Fruit fly (Drosophila melanogaster) whole organism, embryonic: ENCODE measurements around the gene nAChRalpha6.

ENCODE experiments used
- Abd-B ChIP-seq: fragments of 200-800 bp; sonication (Bioruptor generic); optimal IDR thresholded peaks from 2 replicates; lab custom pipeline; 2018; ENCODE audit warnings: missing biosample characterization, mild to moderate bottlenecking, missing genetic modification characterization, moderate library complexity
- Bdp1 ChIP-seq: fragments of 200-800 bp; sonication (Bioruptor generic); optimal IDR thresholded peaks from 3 replicates; lab custom pipeline; 2016; ENCODE audit warnings: missing biosample characterization, missing genetic modification characterization
- CG10543 ChIP-seq: fragments of 200-800 bp; sonication (Bioruptor generic); optimal IDR thresholded peaks from 3 replicates; lab custom pipeline; 2017; ENCODE audit warnings: missing biosample characterization, mild to moderate bottlenecking, missing genetic modification characterization, moderate library complexity
- CG1233 ChIP-seq: fragments of 200-800 bp; sonication (Bioruptor generic); optimal IDR thresholded peaks from 4 replicates; lab custom pipeline; 2018; ENCODE audit warnings: missing biosample characterization, mild to moderate bottlenecking, missing genetic modification characterization
- CG12769 ChIP-seq: fragments of 200-800 bp; sonication (Bioruptor generic); optimal IDR thresholded peaks from 2 replicates; lab custom pipeline; 2019; ENCODE audit warnings: missing biosample characterization, mild to moderate bottlenecking, missing genetic modification characterization, moderate library complexity
- CG12942 ChIP-seq: fragments of 200-800 bp; sonication (Bioruptor generic); optimal IDR thresholded peaks from 3 replicates; lab custom pipeline; 2016; ENCODE audit warnings: missing biosample characterization, missing genetic modification characterization
- CG13624 ChIP-seq: fragments of 200-800 bp; sonication (Bioruptor generic); optimal IDR thresholded peaks from 2 replicates; lab custom pipeline; 2016; ENCODE audit warnings: missing biosample characterization, missing genetic modification characterization
- CG13775 ChIP-seq: fragments of 200-800 bp; sonication (Bioruptor generic); optimal IDR thresholded peaks from 3 replicates; lab custom pipeline; 2017; ENCODE audit warnings: missing biosample characterization, mild to moderate bottlenecking, missing genetic modification characterization
- CG16815 ChIP-seq: fragments of 200-800 bp; sonication (Bioruptor generic); optimal IDR thresholded peaks from 3 replicates; lab custom pipeline; 2017; ENCODE audit warnings: missing biosample characterization, mild to moderate bottlenecking, missing genetic modification characterization
- CG17328 ChIP-seq: fragments of 200-800 bp; sonication (Bioruptor generic); IDR thresholded peaks from 2 replicates; pipeline ENCODE4 v1.3.6; 2022; ENCODE audit warnings: missing biosample characterization, missing genetic modification characterization
- CG3838 ChIP-seq: fragments of 200-800 bp; sonication (Bioruptor generic); optimal IDR thresholded peaks from 3 replicates; lab custom pipeline; 2016; ENCODE audit warnings: missing biosample characterization, missing genetic modification characterization
- CG4730 ChIP-seq: fragments of 200-800 bp; sonication (Bioruptor generic); IDR thresholded peaks from 2 replicates; pipeline ENCODE4 v1.3.6; 2022; ENCODE audit warnings: missing biosample characterization, missing genetic modification characterization
- CG5245 ChIP-seq: fragments of 200-800 bp; sonication (Bioruptor generic); optimal IDR thresholded peaks from 3 replicates; lab custom pipeline; 2016; ENCODE audit warnings: missing biosample characterization, missing genetic modification characterization
- CG6854 ChIP-seq: fragments of 200-800 bp; sonication (Bioruptor generic); optimal IDR thresholded peaks from 3 replicates; lab custom pipeline; 2017; ENCODE audit warnings: missing biosample characterization, mild to moderate bottlenecking, missing genetic modification characterization
- CG9797 ChIP-seq: fragments of 200-800 bp; sonication (Bioruptor generic); optimal IDR thresholded peaks from 3 replicates; lab custom pipeline; 2018; ENCODE audit warnings: missing biosample characterization, mild to moderate bottlenecking, missing genetic modification characterization
- CG9817 ChIP-seq: fragments of 200-800 bp; sonication (Bioruptor generic); optimal IDR thresholded peaks from 2 replicates; lab custom pipeline; 2018; ENCODE audit warnings: missing biosample characterization, mild to moderate bottlenecking, missing genetic modification characterization, moderate library complexity
- Dad ChIP-seq: fragments of 200-800 bp; sonication (Bioruptor generic); optimal IDR thresholded peaks from 3 replicates; lab custom pipeline; 2016; ENCODE audit warnings: missing biosample characterization, missing genetic modification characterization
- Dip3 ChIP-seq: fragments of 200-800 bp; sonication (Bioruptor generic); optimal IDR thresholded peaks from 3 replicates; lab custom pipeline; 2016; ENCODE audit warnings: missing biosample characterization, missing genetic modification characterization
- Dll ChIP-seq: fragments of 200-800 bp; sonication (Bioruptor generic); IDR thresholded peaks from 4 replicates; pipeline ENCODE4 v1.3.6; 2022; ENCODE audit warnings: missing biosample characterization, missing genetic modification characterization; ENCODE audit not compliant: partially characterized antibody
- Lpt ChIP-seq: fragments of >200 bp; optimal IDR thresholded peaks from 2 replicates; lab custom pipeline; 2018; ENCODE audit warnings: missing biosample characterization, missing genetic modification characterization
- NfI ChIP-seq: fragments of 200-800 bp; sonication (Bioruptor generic); optimal IDR thresholded peaks from 3 replicates; lab custom pipeline; 2018; ENCODE audit warnings: missing biosample characterization, mild to moderate bottlenecking, missing genetic modification characterization, moderate library complexity
- Opbp ChIP-seq: fragments of 200-800 bp; sonication (Bioruptor generic); IDR thresholded peaks from 3 replicates; pipeline ENCODE4 v1.3.6; 2022; ENCODE audit warnings: missing biosample characterization, missing genetic modification characterization; ENCODE audit not compliant: partially characterized antibody
- Rx ChIP-seq: fragments of 200-800 bp; sonication (Bioruptor generic); IDR thresholded peaks from 2 replicates; pipeline ENCODE4 v1.3.6; 2022; ENCODE audit warnings: missing biosample characterization, missing genetic modification characterization
- Sox102F ChIP-seq: fragments of 200-800 bp; sonication (Bioruptor generic); optimal IDR thresholded peaks from 2 replicates; lab custom pipeline; 2018; ENCODE audit warnings: missing biosample characterization, mild to moderate bottlenecking, missing genetic modification characterization, moderate library complexity
- Vsx1 ChIP-seq: fragments of 200-800 bp; sonication (Bioruptor generic); optimal IDR thresholded peaks from 2 replicates; lab custom pipeline; 2017; ENCODE audit warnings: missing biosample characterization, mild to moderate bottlenecking, missing genetic modification characterization, missing genetic modification reagents
- amos ChIP-seq: fragments of 200-800 bp; sonication (Bioruptor generic); IDR thresholded peaks from 2 replicates; pipeline ENCODE4 v1.3.6; 2022; ENCODE audit warnings: missing biosample characterization, missing genetic modification characterization; ENCODE audit not compliant: partially characterized antibody
- br ChIP-seq: fragments of >200 bp; optimal IDR thresholded peaks from 2 replicates; lab custom pipeline; 2017
- bsh ChIP-seq, 2 experiments: fragments of 200-800 bp; sonication (Bioruptor generic); optimal IDR thresholded peaks; 2 replicates each; lab custom pipeline; 2017 to 2018; ENCODE audit warnings: mild to moderate bottlenecking in 2 of 2, missing biosample characterization in 2 of 2, missing genetic modification characterization in 2 of 2, moderate library complexity in 1 of 2
- croc ChIP-seq: fragments of 200-800 bp; sonication (Bioruptor generic); conservative IDR thresholded peaks from 3 replicates; pipeline ENCODE4 v1.3.6; 2022; ENCODE audit warnings: missing biosample characterization, missing genetic modification characterization
- crp ChIP-seq, 2 experiments: fragments of 200-800 bp; sonication (Bioruptor generic); optimal IDR thresholded peaks; 2 replicates in 1 of 2; 3 replicates in 1 of 2; lab custom pipeline; 2017; ENCODE audit warnings: missing biosample characterization in 2 of 2, missing genetic modification characterization in 2 of 2, mild to moderate bottlenecking in 1 of 2, moderate library complexity in 1 of 2
- dimm ChIP-seq: fragments of 200-800 bp; sonication (Bioruptor generic); IDR thresholded peaks from 2 replicates; pipeline ENCODE4 v1.3.6; 2022; ENCODE audit warnings: missing biosample characterization, missing genetic modification characterization
- dmrt99B ChIP-seq: fragments of 200-800 bp; sonication (Bioruptor generic); optimal IDR thresholded peaks from 2 replicates; lab custom pipeline; 2018; ENCODE audit warnings: missing biosample characterization, mild to moderate bottlenecking, missing genetic modification characterization, moderate library complexity
- exex ChIP-seq: fragments of 200-800 bp; sonication (Bioruptor generic); optimal IDR thresholded peaks from 4 replicates; lab custom pipeline; 2018; ENCODE audit warnings: missing biosample characterization, mild to moderate bottlenecking, missing genetic modification characterization, moderate library complexity
- fd102C ChIP-seq: fragments of 200-800 bp; sonication (Bioruptor generic); optimal IDR thresholded peaks from 2 replicates; lab custom pipeline; 2018; ENCODE audit warnings: missing biosample characterization, mild to moderate bottlenecking, missing genetic modification characterization, moderate library complexity
- h ChIP-seq: fragments of >200 bp; optimal IDR thresholded peaks from 2 replicates; lab custom pipeline; 2017
- kay ChIP-seq: fragments of 200-800 bp; sonication (Bioruptor generic); optimal IDR thresholded peaks from 2 replicates; lab custom pipeline; 2016; ENCODE audit warnings: missing biosample characterization, missing genetic modification characterization
- lmd ChIP-seq: fragments of 200-800 bp; sonication (Bioruptor generic); IDR thresholded peaks from 2 replicates; pipeline ENCODE4 v1.3.6; 2022; ENCODE audit warnings: missing biosample characterization, missing genetic modification characterization
- lov ChIP-seq, 2 experiments: fragments of 200-800 bp in 1 of 2; fragments of >200 bp in 1 of 2; sonication (Bioruptor generic) in 1 of 2; IDR thresholded peaks in 1 of 2; optimal IDR thresholded peaks in 1 of 2; 2 replicates in 1 of 2; 3 replicates in 1 of 2; pipeline versions ENCODE4 v1.3.6 to Lab custom; 2017 to 2022; ENCODE audit warnings: missing biosample characterization in 1 of 2, missing genetic modification characterization in 1 of 2
- maf-S ChIP-seq: fragments of 200-800 bp; sonication (Bioruptor generic); optimal IDR thresholded peaks from 2 replicates; lab custom pipeline; 2016; ENCODE audit warnings: missing biosample characterization, missing genetic modification characterization
- mld ChIP-seq: fragments of 200-800 bp; sonication (Bioruptor generic); IDR thresholded peaks from 3 replicates; pipeline ENCODE4 v1.3.6; 2022; ENCODE audit warnings: missing biosample characterization, missing genetic modification characterization; ENCODE audit not compliant: partially characterized antibody
- nom ChIP-seq: fragments of 200-800 bp; sonication (Bioruptor generic); optimal IDR thresholded peaks from 2 replicates; lab custom pipeline; 2017; ENCODE audit warnings: missing biosample characterization, missing genetic modification characterization, mild to moderate bottlenecking, moderate library complexity, missing genetic modification reagents
- p53 ChIP-seq: fragments of 200-800 bp; sonication (Bioruptor generic); optimal IDR thresholded peaks from 2 replicates; lab custom pipeline; 2016; ENCODE audit warnings: missing biosample characterization, missing genetic modification characterization
- pb ChIP-seq: fragments of 200-800 bp; sonication (Bioruptor generic); optimal IDR thresholded peaks from 3 replicates; lab custom pipeline; 2016; ENCODE audit warnings: missing biosample characterization, missing genetic modification characterization
- pzg ChIP-seq: fragments of 200-800 bp; sonication (Bioruptor generic); optimal IDR thresholded peaks from 3 replicates; lab custom pipeline; 2018; ENCODE audit warnings: missing biosample characterization, mild to moderate bottlenecking, missing genetic modification characterization, moderate library complexity
- repo ChIP-seq: fragments of 200-800 bp; sonication (Bioruptor generic); optimal IDR thresholded peaks from 2 replicates; lab custom pipeline; 2016; ENCODE audit warnings: missing biosample characterization, missing genetic modification characterization
- stwl ChIP-seq: fragments of 200-800 bp; sonication (Bioruptor generic); optimal IDR thresholded peaks from 3 replicates; lab custom pipeline; 2018; ENCODE audit warnings: missing biosample characterization, mild to moderate bottlenecking, missing genetic modification characterization, moderate library complexity
- unpg ChIP-seq: fragments of 200-800 bp; sonication (Bioruptor generic); optimal IDR thresholded peaks from 3 replicates; lab custom pipeline; 2018; ENCODE audit warnings: missing biosample characterization, mild to moderate bottlenecking, missing genetic modification characterization, moderate library complexity

Gene nAChRalpha6

DNA sequence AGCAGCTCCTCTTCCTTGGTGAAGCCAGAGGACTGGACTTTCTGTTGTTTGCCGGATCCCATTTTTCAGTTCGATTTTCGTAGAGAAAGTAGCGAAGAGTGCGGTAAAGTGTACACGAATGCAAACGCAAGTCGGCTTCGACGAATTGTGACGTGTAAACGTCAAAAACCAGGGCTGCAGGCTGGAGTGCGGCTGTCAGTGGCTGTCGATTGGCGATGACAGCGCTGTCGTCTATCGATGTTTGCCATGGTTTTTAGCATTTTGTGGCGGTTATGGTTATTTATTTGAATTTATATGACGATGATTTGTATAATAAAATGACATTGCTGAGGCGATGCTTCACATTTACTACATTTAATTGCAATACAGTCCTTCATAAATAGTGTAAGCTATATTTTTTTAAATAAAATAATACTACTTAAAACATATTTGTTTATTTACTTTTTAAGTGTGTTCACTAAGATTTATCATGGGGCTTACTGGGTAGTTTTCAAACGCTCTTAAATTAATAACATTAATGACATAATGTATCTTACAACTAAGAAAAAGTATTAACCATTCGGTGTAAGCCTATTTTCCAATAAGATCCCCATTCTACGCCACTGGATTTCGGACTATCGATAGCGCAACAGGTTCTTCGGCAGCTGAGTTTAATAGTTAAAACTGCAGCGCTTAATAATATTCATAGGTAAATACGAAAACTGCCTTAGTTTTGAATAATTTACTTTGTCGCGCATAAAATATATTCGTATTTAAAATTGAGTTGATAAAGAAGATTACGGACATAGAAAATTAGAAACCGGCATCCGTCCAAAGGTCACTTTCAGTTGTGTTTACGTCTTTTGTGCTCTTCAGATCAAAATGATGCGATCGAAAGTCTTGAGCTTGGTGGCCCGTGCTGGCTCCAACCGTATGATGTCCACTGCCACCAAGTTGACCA, 32.2 kb upstream of the nAChRalpha6 start, which contains the start of the genes CG5885 and CG4598 (continued):
- TF ChIP-seq bsh (GFP tag; optimal IDR thresholded peaks at IDR 0.05; lab: Kevin White, UChicago) (peak; percentile 66 to 74), CG10543 (GFP tag; lab: Kevin White, UChicago) (peak; percentile 73), Dll (GFP tag; lab: Robert Waterston, UW) (peak; percentile 77), nom (GFP tag; lab: Kevin White, UChicago) (peak; percentile 96), pb (no peak), Vsx1 (GFP tag; lab: Kevin White, UChicago) (no peak), repo (GFP tag; lab: Kevin White, UChicago) (no peak), Bdp1 (GFP tag; lab: Kevin White, UChicago) (peak; percentile 22), Dad (no peak), lov (optimal IDR thresholded peaks at IDR 0.05; lab: Kevin White, UChicago) (no peak), lov (GFP tag; IDR thresholded peaks at IDR 0.05; lab: Robert Waterston, UW) (no peak), mld (peak; percentile 82), CG12942 (GFP tag; lab: Kevin White, UChicago) (peak; percentile 63), CG1233 (GFP tag; lab: Kevin White, UChicago) (peak; percentile 0), NfI (GFP tag; lab: Kevin White, UChicago) (peak; percentile 69), crp (GFP tag; optimal IDR thresholded peaks at IDR 0.05; lab: Kevin White, UChicago) (peak in 1 of 2 experiments; percentile 55), Opbp (GFP tag; lab: Robert Waterston, UW) (peak; percentile 89), Dip3 (GFP tag; lab: Kevin White, UChicago) (peak; percentile 21), CG4730 (GFP tag; lab: Robert Waterston, UW) (0 out of 2 replicates have a peak, but pooled peaks have one; percentile 22), p53 (no peak), CG17328 (GFP tag; lab: Robert Waterston, UW) (peak; percentile 70), br (lab: Kevin White, UChicago) (no peak), Abd-B (peak; percentile 44), fd102C (no peak), exex (tag; lab: Kevin White, UChicago) (peak; percentile 44), CG13624 (GFP tag; lab: Kevin White, UChicago) (peak; percentile 32), Sox102F (GFP tag; lab: Kevin White, UChicago) (peak; percentile 80), CG9797 (GFP tag; lab: Kevin White, UChicago) (peak; percentile 47), kay (peak; percentile 80), dmrt99B (tag; lab: Kevin White, UChicago) (peak; percentile 65), pzg (peak; percentile 90), dimm (GFP tag; lab: Robert Waterston, UW) (no peak), Lpt (no peak), CG12769 (tag; lab: Kevin White, UChicago) (peak; percentile 20), stwl (tag; lab: Kevin White, UChicago) (peak; percentile 71), lmd (GFP tag; lab: Robert Waterston, UW) (peak; percentile 60; the same call in 1 of the 2 replicates), h (lab: Kevin White, UChicago) (no peak), unpg (GFP tag; lab: Kevin White, UChicago) (peak; percentile 70), maf-S (GFP tag; lab: Kevin White, UChicago) (peak; percentile 40), Rx (GFP tag; lab: Robert Waterston, UW) (peak; percentile 35; the same call in 1 of the 2 replicates), CG16815 (GFP tag; lab: Kevin White, UChicago) (peak; percentile 40), CG5245 (GFP tag; lab: Kevin White, UChicago) (no peak), amos (GFP tag; lab: Robert Waterston, UW) (peak; percentile 85), CG13775 (GFP tag; lab: Kevin White, UChicago) (peak; percentile 72), CG3838 (GFP tag; lab: Kevin White, UChicago) (peak; percentile 57), croc (0 out of 3 replicates have a peak, but pooled peaks have one; percentile 25), CG9817 (tag; lab: Kevin White, UChicago) (peak; percentile 34), CG6854 (GFP tag; lab: Kevin White, UChicago) (peak; percentile 35)
